Worm (Caenorhabditis elegans) whole organism, L1 larva: ENCODE data around the gene T02H6.7.

Experiments used
- blmp-1 ChIP-seq: fragments of 150-350 bp; optimal IDR thresholded peaks from 2 replicates; lab custom pipeline; 2014; ENCODE audit warnings: missing biosample characterization, missing genetic modification characterization
- fos-1 ChIP-seq: fragments of 150-350 bp; optimal IDR thresholded peaks from 2 replicates; lab custom pipeline; 2014; ENCODE audit warnings: missing biosample characterization, missing genetic modification characterization
- lsy-2 ChIP-seq, 2 experiments: fragments of 150-350 bp; optimal IDR thresholded peaks; 2 replicates each; lab custom pipeline; 2014; ENCODE audit warnings: missing biosample characterization in 2 of 2, missing genetic modification characterization in 2 of 2
- nhr-11 ChIP-seq: fragments of 150-350 bp; optimal IDR thresholded peaks from 2 replicates; lab custom pipeline; 2014; ENCODE audit warnings: missing biosample characterization, missing genetic modification characterization
- nhr-12 ChIP-seq: sonication (generic microtip); optimal IDR thresholded peaks from 2 replicates; lab custom pipeline; 2017; ENCODE audit warnings: missing biosample characterization, missing genetic modification characterization
- nhr-237 ChIP-seq: fragments of 150-350 bp; optimal IDR thresholded peaks from 2 replicates; lab custom pipeline; 2014; ENCODE audit warnings: missing biosample characterization, missing genetic modification characterization
- nhr-28 ChIP-seq: fragments of 150-350 bp; optimal IDR thresholded peaks from 2 replicates; lab custom pipeline; 2014; ENCODE audit warnings: missing biosample characterization, missing genetic modification characterization
- pqm-1 ChIP-seq: sonication (generic microtip); optimal IDR thresholded peaks from 3 replicates; lab custom pipeline; 2017; ENCODE audit warnings: missing biosample characterization, missing genetic modification characterization
- snpc-4 ChIP-seq: fragments of 150-350 bp; optimal IDR thresholded peaks from 2 replicates; lab custom pipeline; 2014; ENCODE audit warnings: missing biosample characterization, missing genetic modification characterization
- zag-1 ChIP-seq: fragments of 150-350 bp; optimal IDR thresholded peaks from 2 replicates; lab custom pipeline; 2014; ENCODE audit warnings: missing biosample characterization, missing genetic modification characterization

DNA sequence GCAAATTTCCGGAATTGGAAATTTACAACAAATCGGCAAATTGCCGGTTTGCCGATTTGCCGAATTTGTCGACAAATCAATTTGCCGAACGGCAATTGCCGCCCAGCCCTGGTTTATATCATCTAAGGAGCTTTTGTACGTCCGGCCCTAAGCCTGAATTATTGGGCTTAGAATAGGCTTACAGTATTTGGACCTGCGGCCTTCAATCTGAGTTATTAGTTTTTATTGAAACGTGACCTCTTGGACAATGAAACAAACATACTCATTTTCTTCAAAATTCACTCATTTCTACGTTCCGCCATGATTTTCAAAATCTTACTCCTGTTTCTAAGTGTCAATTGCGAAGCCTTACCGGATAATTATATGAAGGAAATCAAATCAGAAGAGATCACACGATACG lies 7.1 kb upstream of the T02H6.7 start, which contains the start of gene Y39F10C.1:
- TF ChIP-seq zag-1 (tag; lab: Kevin White, UChicago) (no peak), nhr-28 (no peak), snpc-4 (tag; lab: Kevin White, UChicago) (no peak), nhr-237 (tag; lab: Kevin White, UChicago) (no peak), blmp-1 (tag; lab: Kevin White, UChicago) (no peak), pqm-1 (tag; lab: Kevin White, UChicago) (no peak), fos-1 (tag; lab: Kevin White, UChicago) (no peak), nhr-11 (tag; lab: Kevin White, UChicago) (no peak), nhr-12 (no peak), lsy-2 (tag; optimal IDR thresholded peaks at IDR 0.05; lab: Kevin White, UChicago) (no peak)
